Fruit fly (Drosophila melanogaster): Measurements from ENCODE around the gene vn.
A peak's percentile ranks its signal among the peaks of the same experiment; 100 is the strongest.

vn gene

DNA sequence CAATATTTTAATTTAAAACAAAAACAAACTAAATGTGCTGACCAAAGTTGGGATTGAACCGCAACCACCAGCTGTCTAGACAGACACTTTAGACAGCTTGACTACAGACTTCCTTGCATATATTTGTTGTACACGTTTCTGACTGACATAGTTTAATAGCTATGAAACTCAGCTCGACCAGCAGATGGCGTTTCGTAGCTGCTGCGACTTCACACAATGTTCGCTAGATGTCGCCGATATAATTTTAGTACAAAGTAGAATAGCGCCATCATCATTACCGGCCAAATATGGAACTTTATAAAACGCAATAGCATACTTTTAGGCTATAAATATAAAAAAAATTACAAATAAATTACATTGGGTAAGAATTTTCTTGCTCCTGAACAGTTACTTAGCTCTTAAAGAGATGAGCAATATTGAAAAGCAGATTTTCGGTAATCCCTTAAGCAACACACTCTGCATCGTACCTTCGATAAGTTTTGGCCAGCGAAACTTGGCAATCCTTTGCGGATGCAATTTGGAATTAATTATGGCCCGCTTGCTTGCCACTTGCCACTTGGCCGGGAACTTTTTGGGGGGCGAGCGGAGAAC lies 24.2 kb upstream of the vn start (continued):
- TF ChIP-seq CG6272 (GFP tag; IDR thresholded peaks at IDR 0.05) (peak; percentile 56), fd102C (GFP tag; optimal IDR thresholded peaks at IDR 0.05) (peak; percentile 23), CG4707 (GFP tag; optimal IDR thresholded peaks at IDR 0.05) (no peak), kni (GFP tag; optimal IDR thresholded peaks at IDR 0.05) (peak; percentile 9), B-H2 (GFP tag; optimal IDR thresholded peaks at IDR 0.05) (no peak), CTCF (GFP tag; optimal IDR thresholded peaks at IDR 0.05) (peak; percentile 100), repo (GFP tag; optimal IDR thresholded peaks at IDR 0.05) (peak; percentile 58), CG18476 (GFP tag; optimal IDR thresholded peaks at IDR 0.05) (peak; percentile 43), Xbp1 (GFP tag; optimal IDR thresholded peaks at IDR 0.05) (peak; percentile 81), CG17186 (GFP tag; optimal IDR thresholded peaks at IDR 0.05) (peak; percentile 4), cas (GFP tag; IDR thresholded peaks at IDR 0.05) (0 out of 2 replicates have a peak, but pooled peaks have one; percentile 43), Vsx1 (GFP tag; optimal IDR thresholded peaks at IDR 0.05) (no peak), CG14014 (GFP tag; IDR thresholded peaks at IDR 0.05) (peak; percentile 43; the same call in 1 of the 2 replicates), lov (optimal IDR thresholded peaks at IDR 0.05) (no peak), lov (GFP tag; IDR thresholded peaks at IDR 0.05) (peak; percentile 70; the same call in 1 of the 3 replicates), disco-r (GFP tag; optimal IDR thresholded peaks at IDR 0.05) (no peak), wor (GFP tag; IDR thresholded peaks at IDR 0.05) (no peak), CG17612 (GFP tag; IDR thresholded peaks at IDR 0.05) (peak; percentile 21; the same call in 1 of the 2 replicates), shn (GFP tag; optimal IDR thresholded peaks at IDR 0.05) (no peak), CG9932 (GFP tag; IDR thresholded peaks at IDR 0.05) (peak; percentile 88), Trl (optimal IDR thresholded peaks at IDR 0.05) (no peak), Trl (GFP tag; optimal IDR thresholded peaks at IDR 0.05) (peak; percentile 73), Lpt (GFP tag; optimal IDR thresholded peaks at IDR 0.05) (no peak), H2.0 (GFP tag; IDR thresholded peaks at IDR 0.05) (peak; percentile 69), CG18764 (GFP tag; optimal IDR thresholded peaks at IDR 0.05) (peak; percentile 70), Fer3 (tag; optimal IDR thresholded peaks at IDR 0.05) (peak; percentile 80), D (optimal IDR thresholded peaks at IDR 0.05) (no peak), D (GFP tag; optimal IDR thresholded peaks at IDR 0.05) (peak; percentile 25), CG7963 (GFP tag; IDR thresholded peaks at IDR 0.05; ENCODE audit: partially characterized antibody) (no peak), bsh (GFP tag; optimal IDR thresholded peaks at IDR 0.05) (peak in 1 of 2 experiments; percentile 37), gt (GFP tag; IDR thresholded peaks at IDR 0.05) (0 out of 2 replicates have a peak, but pooled peaks have one; percentile 9), CG15601 (tag; optimal IDR thresholded peaks at IDR 0.05) (peak; percentile 62), CG10565 (GFP tag; optimal IDR thresholded peaks at IDR 0.05) (no peak), CG3847 (GFP tag; IDR thresholded peaks at IDR 0.05) (peak; percentile 72), ems (GFP tag; optimal IDR thresholded peaks at IDR 0.05) (peak; percentile 59), ssp (GFP tag; IDR thresholded peaks at IDR 0.05) (peak; percentile 65), CG8290 (GFP tag; optimal IDR thresholded peaks at IDR 0.05) (peak; percentile 94), CG8290 (tag; optimal IDR thresholded peaks at IDR 0.05) (no peak), mam (GFP tag; optimal IDR thresholded peaks at IDR 0.05) (peak; percentile 84), zen (tag; optimal IDR thresholded peaks at IDR 0.05) (peak; percentile 86), Dip2 (GFP tag; IDR thresholded peaks at IDR 0.05) (peak; percentile 99), nmo (GFP tag; optimal IDR thresholded peaks at IDR 0.05) (peak; percentile 66), Ssrp (tag; optimal IDR thresholded peaks at IDR 0.05) (no peak), CG15269 (tag; optimal IDR thresholded peaks at IDR 0.05) (peak; percentile 54), dati (GFP tag; IDR thresholded peaks at IDR 0.05) (0 out of 2 replicates have a peak, but pooled peaks have one; percentile 38), lmd (GFP tag; IDR thresholded peaks at IDR 0.05) (peak; percentile 77), Usf (GFP tag; optimal IDR thresholded peaks at IDR 0.05) (no peak), odd (GFP tag; optimal IDR thresholded peaks at IDR 0.05) (no peak), ATbp (GFP tag; optimal IDR thresholded peaks at IDR 0.05) (peak; percentile 12), lab (GFP tag; optimal IDR thresholded peaks at IDR 0.05) (peak; percentile 72), PHDP (tag; optimal IDR thresholded peaks at IDR 0.05) (no peak)

Data from whole organism, embryonic.